Worm (Caenorhabditis elegans): ENCODE measurements around the gene marb-1.

marb-1 gene

ce11 chrIV:12208984-12209676 lies at the start of gene marb-1, which contains the start of gene F35G2.3:
TSS of gene marb-1 (minus strand) at chrIV:12209010.
TSS of gene F35G2.3 (plus strand) at chrIV:12209626.
- TF ChIP-seq swsn-7 (tag; optimal IDR thresholded peaks at IDR 0.05) = peak; percentile 65
- no peak for TF ChIP-seq sup-37 (GFP tag; optimal IDR thresholded peaks at IDR 0.05)
- TF ChIP-seq nhr-20 (tag; optimal IDR thresholded peaks at IDR 0.05) = peak; percentile 69
- no peak for TF ChIP-seq fkh-8 (tag; optimal IDR thresholded peaks at IDR 0.05)
- no peak for TF ChIP-seq mef-2 (tag; optimal IDR thresholded peaks at IDR 0.05)
- no peak for TF ChIP-seq unc-98 (GFP tag; IDR thresholded peaks at IDR 0.05)
- no peak for TF ChIP-seq mdl-1 (tag; optimal IDR thresholded peaks at IDR 0.05)
- peak; percentile 61 for TF ChIP-seq nhr-19 (GFP tag; conservative IDR thresholded peaks at IDR 0.05)
- TF ChIP-seq sox-4 (tag; optimal IDR thresholded peaks at IDR 0.05) = no peak
- peak; percentile 63 to 93 for TF ChIP-seq efl-1 (optimal IDR thresholded peaks at IDR 0.05)
- peak; percentile 94 to 99 for TF ChIP-seq efl-1 (GFP tag; optimal IDR thresholded peaks at IDR 0.05 in 1 of 2)
- TF ChIP-seq nhr-76 (tag; optimal IDR thresholded peaks at IDR 0.05) = no peak
- TF ChIP-seq ama-1 (optimal IDR thresholded peaks at IDR 0.05) = no peak
- TF ChIP-seq ceh-90 (tag; optimal IDR thresholded peaks at IDR 0.05) = no peak
- TF ChIP-seq unc-30 (tag; optimal IDR thresholded peaks at IDR 0.05) = no peak
- no peak for TF ChIP-seq hlh-17 (GFP tag; optimal IDR thresholded peaks at IDR 0.05; ENCODE audit: borderline replicate concordance)
- TF ChIP-seq mep-1 (tag; optimal IDR thresholded peaks at IDR 0.05) = peak; percentile 14
- TF ChIP-seq C16A3.4 (tag; optimal IDR thresholded peaks at IDR 0.05) = peak; percentile 53
- TF ChIP-seq C04F5.9 (tag; optimal IDR thresholded peaks at IDR 0.05) = peak; percentile 33
- TF ChIP-seq nhr-28 (tag; optimal IDR thresholded peaks at IDR 0.05) = no peak
- peak; percentile 74 for TF ChIP-seq tbx-2 (tag; optimal IDR thresholded peaks at IDR 0.05)
- no peak for TF ChIP-seq tlp-1 (tag; optimal IDR thresholded peaks at IDR 0.05)
- TF ChIP-seq Y116A8C.19 (tag; optimal IDR thresholded peaks at IDR 0.05; ENCODE audit: borderline replicate concordance) = no peak
- TF ChIP-seq nhr-85 (tag) = peak; percentile 81
- no peak for TF ChIP-seq nhr-84 (tag; optimal IDR thresholded peaks at IDR 0.05)
- TF ChIP-seq isw-1 (GFP tag; IDR thresholded peaks at IDR 0.05) = peak; percentile 60
- TF ChIP-seq pqm-1 (tag; optimal IDR thresholded peaks at IDR 0.05) = no peak
- TF ChIP-seq lin-14 (GFP tag; optimal IDR thresholded peaks at IDR 0.05) = peak; percentile 64
- TF ChIP-seq hpl-2 (GFP tag; optimal IDR thresholded peaks at IDR 0.05) = no peak
- TF ChIP-seq fkh-10 (GFP tag; optimal IDR thresholded peaks at IDR 0.05) = no peak
- TF ChIP-seq egl-13 (tag; optimal IDR thresholded peaks at IDR 0.05) = peak; percentile 35
- TF ChIP-seq aha-1 (tag; optimal IDR thresholded peaks at IDR 0.05) = no peak
- no peak for TF ChIP-seq nhr-77 (tag; optimal IDR thresholded peaks at IDR 0.05)
- TF ChIP-seq pax-3 (tag; optimal IDR thresholded peaks at IDR 0.05) = no peak
- no peak for TF ChIP-seq C34B4.2 (tag; optimal IDR thresholded peaks at IDR 0.05)
- TF ChIP-seq lir-3 (tag; optimal IDR thresholded peaks at IDR 0.05; ENCODE audit: poor library complexity) = no peak
- no peak for TF ChIP-seq ets-5 (GFP tag; IDR thresholded peaks at IDR 0.05)
- no peak for TF ChIP-seq blmp-1 (tag; optimal IDR thresholded peaks at IDR 0.05)
- TF ChIP-seq sptf-1 (tag; optimal IDR thresholded peaks at IDR 0.05) = no peak
- no peak for TF ChIP-seq pag-3 (tag; optimal IDR thresholded peaks at IDR 0.05; ENCODE audit: borderline replicate concordance, insufficient read depth)
- TF ChIP-seq unc-62 (GFP tag; optimal IDR thresholded peaks at IDR 0.05) = no peak
- peak; percentile 76 for TF ChIP-seq nhr-71 (tag; optimal IDR thresholded peaks at IDR 0.05)
- peak; percentile 76 for TF ChIP-seq nhr-47 (tag; optimal IDR thresholded peaks at IDR 0.05)
- no peak for TF ChIP-seq ztf-11 (tag; optimal IDR thresholded peaks at IDR 0.05)
- TF ChIP-seq egl-27 (tag; optimal IDR thresholded peaks at IDR 0.05) = no peak
- TF ChIP-seq skn-1 (tag; optimal IDR thresholded peaks at IDR 0.05) = peak; percentile 62
- TF ChIP-seq unc-130 (tag; optimal IDR thresholded peaks at IDR 0.05) = no peak
- TF ChIP-seq fos-1 (tag; optimal IDR thresholded peaks at IDR 0.05) = no peak
- TF ChIP-seq ceh-88 (GFP tag; IDR thresholded peaks at IDR 0.05) = no peak
- peak in 1 of 6 experiments; percentile 21 for TF ChIP-seq elt-3 (tag; optimal IDR thresholded peaks at IDR 0.05)
- peak; percentile 5 for TF ChIP-seq unc-86 (tag; optimal IDR thresholded peaks at IDR 0.05)
- TF ChIP-seq nhr-90 (tag; optimal IDR thresholded peaks at IDR 0.05; ENCODE audit: poor library complexity) = peak; percentile 67
- TF ChIP-seq snpc-4 (tag; optimal IDR thresholded peaks at IDR 0.05) = peak; percentile 12

All from whole organism, L1 larva.